Worm (Caenorhabditis elegans): ENCODE measurements around the gene T04B2.8.

T04B2.8 gene

ce11 chrIV:10026129-10026528, 24.9 kb downstream of the T04B2.8 start:
- TF ChIP-seq fkh-10 (GFP tag; optimal IDR thresholded peaks at IDR 0.05): no peak
- TF ChIP-seq isw-1 (GFP tag; IDR thresholded peaks at IDR 0.05): no peak
- no peak for TF ChIP-seq aha-1 (tag; optimal IDR thresholded peaks at IDR 0.05)
- TF ChIP-seq ceh-8 (GFP tag; optimal IDR thresholded peaks at IDR 0.05): no peak
- no peak for TF ChIP-seq nhr-237 (tag; optimal IDR thresholded peaks at IDR 0.05)
- no peak for TF ChIP-seq unc-86 (tag; optimal IDR thresholded peaks at IDR 0.05)
- TF ChIP-seq hpl-2 (GFP tag; optimal IDR thresholded peaks at IDR 0.05): no peak

- TF ChIP-seq nhr-20 (tag; optimal IDR thresholded peaks at IDR 0.05) (no peak), lin-14 (GFP tag; optimal IDR thresholded peaks at IDR 0.05) (no peak), unc-86 (tag; optimal IDR thresholded peaks at IDR 0.05) (no peak), aha-1 (tag; optimal IDR thresholded peaks at IDR 0.05) (no peak), xbp-1 (tag; optimal IDR thresholded peaks at IDR 0.05) (no peak), mab-9 (GFP tag; IDR thresholded peaks at IDR 0.05) (no peak), aly-2 (tag; optimal IDR thresholded peaks at IDR 0.05) (no peak), egl-27 (tag; optimal IDR thresholded peaks at IDR 0.05) (no peak), nhr-19 (GFP tag; conservative IDR thresholded peaks at IDR 0.05) (no peak), fos-1 (tag; optimal IDR thresholded peaks at IDR 0.05) (no peak), efl-3 (GFP tag; optimal IDR thresholded peaks at IDR 0.05) (no peak), nhr-12 (tag; optimal IDR thresholded peaks at IDR 0.05) (no peak), F16B12.6 (tag; optimal IDR thresholded peaks at IDR 0.05) (no peak), ztf-11 (tag; optimal IDR thresholded peaks at IDR 0.05) (no peak), irx-1 (tag; optimal IDR thresholded peaks at IDR 0.05) (no peak), nhr-76 (tag; optimal IDR thresholded peaks at IDR 0.05) (no peak)
Measured at ce11 chrIV:10022991-10023390, 28.0 kb downstream of the T04B2.8 start, which contains the start of gene F44D12.8. TSS of gene F44D12.8 (plus strand) at chrIV:10023291.

ce11 chrIV:10021283-10021682, 29.7 kb downstream of the T04B2.8 start, which contains the start of gene F44D12.19:
TSS of gene F44D12.19 (plus strand) at chrIV:10021583.
- TF ChIP-seq mef-2 (tag; optimal IDR thresholded peaks at IDR 0.05): no peak
- TF ChIP-seq lin-39 (tag; optimal IDR thresholded peaks at IDR 0.05): no peak
- no peak for TF ChIP-seq lin-15B (tag; optimal IDR thresholded peaks at IDR 0.05)
- no peak for TF ChIP-seq xbp-1 (tag; optimal IDR thresholded peaks at IDR 0.05)
- TF ChIP-seq snpc-4 (tag; optimal IDR thresholded peaks at IDR 0.05): no peak
- TF ChIP-seq ceh-88 (GFP tag; IDR thresholded peaks at IDR 0.05): no peak

- TF ChIP-seq nhr-71 (tag; optimal IDR thresholded peaks at IDR 0.05) (no peak), egl-13 (tag; optimal IDR thresholded peaks at IDR 0.05) (no peak), efl-3 (GFP tag; optimal IDR thresholded peaks at IDR 0.05) (no peak), zag-1 (tag; optimal IDR thresholded peaks at IDR 0.05) (no peak), mef-2 (tag; optimal IDR thresholded peaks at IDR 0.05) (no peak), unc-86 (tag; optimal IDR thresholded peaks at IDR 0.05) (no peak), aly-2 (tag; optimal IDR thresholded peaks at IDR 0.05) (no peak), hlh-4 (tag; optimal IDR thresholded peaks at IDR 0.05) (no peak), mep-1 (tag; optimal IDR thresholded peaks at IDR 0.05) (no peak), nhr-84 (tag; optimal IDR thresholded peaks at IDR 0.05) (no peak), blmp-1 (tag; optimal IDR thresholded peaks at IDR 0.05) (no peak), ets-5 (GFP tag; IDR thresholded peaks at IDR 0.05) (no peak), Y116A8C.19 (tag; optimal IDR thresholded peaks at IDR 0.05; ENCODE audit: borderline replicate concordance) (no peak)
Measured at ce11 chrIV:10017633-10018032, 33.4 kb downstream of the T04B2.8 start, which contains the start of gene F44D12.2. TSS of gene F44D12.2 (minus strand) at chrIV:10017733.

- TF ChIP-seq snpc-4 (tag; optimal IDR thresholded peaks at IDR 0.05) (no peak), efl-1 (optimal IDR thresholded peaks at IDR 0.05) (no peak), efl-1 (GFP tag; optimal IDR thresholded peaks at IDR 0.05 in 1 of 2) (peak in 1 of 2 experiments; percentile 4)
Measured at ce11 chrIV:10016977-10017376, 34.0 kb downstream of the T04B2.8 start, which contains the start of gene ent-7. TSS of gene ent-7 (plus strand) at chrIV:10017277.

Data from whole organism, L1 larva.